Worm (Caenorhabditis elegans): Measurements from ENCODE around the gene K10B2.4.

DNA sequence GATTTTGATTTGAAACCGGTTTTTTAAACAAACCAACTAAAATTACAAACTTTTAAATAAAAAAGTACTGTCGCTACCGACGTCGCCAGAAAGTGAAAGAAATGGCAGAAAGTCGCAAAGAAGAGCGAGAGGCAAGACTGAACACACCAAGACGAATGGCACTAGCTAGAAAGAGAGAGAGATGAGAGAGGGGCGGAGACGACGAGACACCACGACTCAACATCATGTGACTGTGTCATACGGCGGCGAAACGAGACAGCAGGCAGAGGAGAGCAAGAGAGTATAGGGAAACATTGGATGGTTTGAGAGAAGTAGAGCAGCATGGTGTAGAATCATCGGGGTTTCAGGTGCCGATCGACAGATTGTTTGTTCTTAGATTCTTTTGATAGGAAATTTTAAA is 12.4 kb downstream of the K10B2.4 start:
- TF ChIP-seq ref-1 (GFP tag; conservative IDR thresholded peaks at IDR 0.05) = no peak
- TF ChIP-seq cog-1 (tag; optimal IDR thresholded peaks at IDR 0.05) = peak; percentile 68
- no peak for TF ChIP-seq ztf-29 (GFP tag; IDR thresholded peaks at IDR 0.05)
- 0 out of 2 replicates have a peak, but pooled peaks have one; percentile 11 for TF ChIP-seq tab-1 (GFP tag; IDR thresholded peaks at IDR 0.05)
- TF ChIP-seq med-1 (GFP tag; optimal IDR thresholded peaks at IDR 0.05; ENCODE audit: insufficient read depth) = no peak
- TF ChIP-seq klf-2 (GFP tag; conservative IDR thresholded peaks at IDR 0.05) = no peak
- TF ChIP-seq flt-1 (GFP tag; IDR thresholded peaks at IDR 0.05) = 0 out of 2 replicates have a peak, but pooled peaks have one; percentile 51
- no peak; the same call in 1 of the 2 replicates for TF ChIP-seq ztf-23 (GFP tag; IDR thresholded peaks at IDR 0.05)
- no peak for TF ChIP-seq T22C8.4 (GFP tag; IDR thresholded peaks at IDR 0.05)

All from whole organism, midembryonic.